Fruit fly (Drosophila melanogaster) whole organism, embryonic: ENCODE results near the gene mfas.

Source experiments
- Asciz ChIP-seq: fragments of 200-800 bp; sonication (Bioruptor generic); optimal IDR thresholded peaks from 2 replicates; lab custom pipeline; 2017; ENCODE audit warnings: missing biosample characterization, mild to moderate bottlenecking, missing genetic modification characterization, missing genetic modification reagents
- Atf3 ChIP-seq: fragments of 200-800 bp; sonication (Bioruptor generic); optimal IDR thresholded peaks from 3 replicates; lab custom pipeline; 2016; ENCODE audit warnings: missing biosample characterization, missing genetic modification characterization
- CG11085 ChIP-seq: fragments of 200-800 bp; sonication (Bioruptor generic); IDR thresholded peaks from 2 replicates; pipeline ENCODE4 v1.3.6; 2022; ENCODE audit warnings: missing biosample characterization, missing genetic modification characterization
- CG11247 ChIP-seq: fragments of 200-800 bp; sonication (Bioruptor generic); IDR thresholded peaks from 2 replicates; pipeline ENCODE4 v1.3.6; 2022; ENCODE audit warnings: missing biosample characterization, missing genetic modification characterization
- CG12769 ChIP-seq: fragments of 200-800 bp; sonication (Bioruptor generic); optimal IDR thresholded peaks from 2 replicates; lab custom pipeline; 2019; ENCODE audit warnings: missing biosample characterization, mild to moderate bottlenecking, missing genetic modification characterization, moderate library complexity
- CG13424 ChIP-seq: fragments of 200-800 bp; sonication (Bioruptor generic); optimal IDR thresholded peaks from 2 replicates; lab custom pipeline; 2019; ENCODE audit warnings: missing biosample characterization, mild to moderate bottlenecking, missing genetic modification characterization, moderate library complexity
- CG14441 ChIP-seq: fragments of 200-800 bp; sonication (Bioruptor generic); IDR thresholded peaks from 2 replicates; pipeline ENCODE4 v1.3.6; 2022; ENCODE audit warnings: missing biosample characterization, missing genetic modification characterization
- CG14965 ChIP-seq: fragments of 200-800 bp; sonication (Bioruptor generic); optimal IDR thresholded peaks from 2 replicates; lab custom pipeline; 2016; ENCODE audit warnings: missing biosample characterization, missing genetic modification characterization, borderline replicate concordance
- CG17186 ChIP-seq: fragments of 200-800 bp; sonication (Bioruptor generic); optimal IDR thresholded peaks from 3 replicates; lab custom pipeline; 2017; ENCODE audit warnings: missing biosample characterization, missing genetic modification reagents, missing genetic modification characterization
- CG31224 ChIP-seq: fragments of 200-800 bp; sonication (Bioruptor generic); IDR thresholded peaks from 2 replicates; pipeline ENCODE4 v1.3.6; 2022; ENCODE audit warnings: missing biosample characterization, missing genetic modification characterization
- CG3281 ChIP-seq: fragments of 200-800 bp; sonication (Bioruptor generic); optimal IDR thresholded peaks from 3 replicates; lab custom pipeline; 2017; ENCODE audit warnings: missing biosample characterization, mild to moderate bottlenecking, missing genetic modification characterization
- CG6175 ChIP-seq: fragments of 200-800 bp; sonication (Bioruptor generic); IDR thresholded peaks from 3 replicates; pipeline ENCODE4 v1.3.6; 2022; ENCODE audit warnings: missing biosample characterization, missing genetic modification characterization
- CrebB ChIP-seq: fragments of 200-800 bp; sonication (Bioruptor generic); optimal IDR thresholded peaks from 3 replicates; lab custom pipeline; 2018; ENCODE audit warnings: missing biosample characterization, mild to moderate bottlenecking, missing genetic modification characterization
- E2f1 ChIP-seq: fragments of 200-800 bp; sonication (Bioruptor generic); IDR thresholded peaks from 2 replicates; pipeline ENCODE4 v1.3.6; 2022; ENCODE audit warnings: missing biosample characterization, missing genetic modification characterization
- Eip74EF ChIP-seq, 2 experiments: fragments of 200-800 bp in 1 of 2; fragments of >200 bp in 1 of 2; sonication (Bioruptor generic) in 1 of 2; optimal IDR thresholded peaks; 2 replicates each; lab custom pipeline; 2017 to 2019; ENCODE audit warnings: missing biosample characterization in 2 of 2, missing genetic modification characterization in 2 of 2, mild to moderate bottlenecking in 1 of 2, moderate library complexity in 1 of 2
- Gug ChIP-seq: fragments of 200-800 bp; sonication (Bioruptor generic); IDR thresholded peaks from 4 replicates; pipeline ENCODE4 v1.3.6; 2022; ENCODE audit warnings: missing biosample characterization, missing genetic modification characterization
- Hmr ChIP-seq: fragments of 200-800 bp; sonication (Bioruptor generic); optimal IDR thresholded peaks from 3 replicates; lab custom pipeline; 2017; ENCODE audit warnings: mild to moderate bottlenecking, missing biosample characterization, missing genetic modification reagents, missing genetic modification characterization
- Med ChIP-seq: fragments of 200-800 bp; sonication (Bioruptor generic); peaks from one replicate; lab custom pipeline; 2016; ENCODE audit warnings: missing biosample characterization, missing genetic modification characterization, mild to moderate bottlenecking, inconsistent platforms, moderate library complexity
- NFAT ChIP-seq: fragments of 200-800 bp; sonication (Bioruptor generic); IDR thresholded peaks from 2 replicates; pipeline ENCODE4 v1.3.6; 2022; ENCODE audit warnings: missing biosample characterization, missing genetic modification characterization
- Oaz ChIP-seq: fragments of 200-800 bp; sonication (Bioruptor generic); IDR thresholded peaks from 2 replicates; pipeline ENCODE4 v1.3.6; 2022; ENCODE audit warnings: missing biosample characterization, missing genetic modification characterization
- al ChIP-seq: fragments of 200-800 bp; sonication (Bioruptor generic); IDR thresholded peaks from 2 replicates; pipeline ENCODE4 v1.3.6; 2022; ENCODE audit warnings: missing biosample characterization, missing genetic modification characterization
- bbx ChIP-seq: fragments of 200-800 bp; sonication (Bioruptor generic); IDR thresholded peaks from 2 replicates; pipeline ENCODE4 v1.3.6; 2022; ENCODE audit warnings: missing biosample characterization, missing genetic modification characterization; ENCODE audit not compliant: partially characterized antibody
- chinmo ChIP-seq: fragments of 200-800 bp; sonication (Bioruptor generic); IDR thresholded peaks from 4 replicates; pipeline ENCODE4 v1.3.6; 2022; ENCODE audit warnings: missing biosample characterization, missing genetic modification characterization; ENCODE audit not compliant: partially characterized antibody
- chm ChIP-seq: fragments of 200-800 bp; sonication (Bioruptor generic); IDR thresholded peaks from 2 replicates; pipeline ENCODE4 v1.3.6; 2022; ENCODE audit warnings: missing biosample characterization, missing genetic modification characterization
- ci ChIP-seq: fragments of 200-800 bp; sonication (Bioruptor generic); IDR thresholded peaks from 3 replicates; pipeline ENCODE4 v1.3.6; 2022; ENCODE audit warnings: missing biosample characterization, missing genetic modification characterization
- crol ChIP-seq: fragments of 200-800 bp; sonication (Bioruptor generic); IDR thresholded peaks from 2 replicates; pipeline ENCODE4 v1.3.6; 2022; ENCODE audit warnings: missing biosample characterization, missing genetic modification characterization
- danr ChIP-seq: fragments of 200-800 bp; sonication (Bioruptor generic); IDR thresholded peaks from 2 replicates; pipeline ENCODE4 v1.3.6; 2022; ENCODE audit warnings: missing biosample characterization, missing genetic modification characterization
- dpn ChIP-seq, 2 experiments: fragments of 200-800 bp; sonication (Bioruptor generic); optimal IDR thresholded peaks; 3 replicates each; lab custom pipeline; 2016; ENCODE audit warnings: missing biosample characterization in 2 of 2, missing genetic modification characterization in 2 of 2
- esg ChIP-seq: fragments of 200-800 bp; sonication (Bioruptor generic); conservative IDR thresholded peaks from 2 replicates; pipeline ENCODE4 v1.3.6; 2022; ENCODE audit warnings: missing biosample characterization, missing genetic modification characterization
- gce ChIP-seq: fragments of 200-800 bp; sonication (Bioruptor generic); IDR thresholded peaks from 3 replicates; pipeline ENCODE4 v1.3.6; 2022; ENCODE audit warnings: missing biosample characterization, missing genetic modification characterization
- gem ChIP-seq: fragments of 200-800 bp; sonication (Bioruptor generic); optimal IDR thresholded peaks from 2 replicates; lab custom pipeline; 2019; ENCODE audit warnings: missing biosample characterization, mild to moderate bottlenecking, missing genetic modification characterization, moderate library complexity
- hbn ChIP-seq: fragments of 200-800 bp; sonication (Bioruptor generic); IDR thresholded peaks from 2 replicates; pipeline ENCODE4 v1.3.6; 2022; ENCODE audit warnings: missing biosample characterization, missing genetic modification characterization; ENCODE audit not compliant: partially characterized antibody
- lab ChIP-seq: fragments of 200-800 bp; sonication (Bioruptor generic); optimal IDR thresholded peaks from 3 replicates; lab custom pipeline; 2017; ENCODE audit warnings: missing biosample characterization, missing genetic modification characterization, mild to moderate bottlenecking, moderate library complexity, missing genetic modification reagents
- nmo ChIP-seq: fragments of 200-800 bp; sonication (Bioruptor generic); optimal IDR thresholded peaks from 2 replicates; lab custom pipeline; 2018; ENCODE audit warnings: missing biosample characterization, mild to moderate bottlenecking, missing genetic modification characterization, moderate library complexity
- org-1 ChIP-seq: fragments of 200-800 bp; sonication (Bioruptor generic); optimal IDR thresholded peaks from 2 replicates; lab custom pipeline; 2017; ENCODE audit warnings: missing biosample characterization, missing genetic modification characterization
- pan ChIP-seq, 4 experiments: fragments of >200 bp in 3 of 4; fragments of 200-800 bp in 1 of 4; sonication (Bioruptor generic) in 1 of 4; optimal IDR thresholded peaks in 3 of 4; IDR thresholded peaks in 1 of 4; 2 replicates each; pipeline versions ENCODE4 v1.3.6 to Lab custom; 2017 to 2022; ENCODE audit warnings: missing biosample characterization in 2 of 4, missing genetic modification characterization in 2 of 4, mixed read lengths in 1 of 4
- sd ChIP-seq: fragments of 200-800 bp; sonication (Bioruptor generic); optimal IDR thresholded peaks from 3 replicates; lab custom pipeline; 2018; ENCODE audit warnings: missing biosample characterization, mild to moderate bottlenecking, missing genetic modification characterization, moderate library complexity
- sens ChIP-seq: fragments of 200-800 bp; sonication (Bioruptor generic); peaks from one replicate; lab custom pipeline; 2016; ENCODE audit warnings: missing biosample characterization, missing genetic modification characterization
- slbo ChIP-seq: fragments of 200-800 bp; sonication (Bioruptor generic); IDR thresholded peaks from 2 replicates; pipeline ENCODE4 v1.3.6; 2022; ENCODE audit warnings: missing biosample characterization, missing genetic modification characterization

The mfas gene

DNA sequence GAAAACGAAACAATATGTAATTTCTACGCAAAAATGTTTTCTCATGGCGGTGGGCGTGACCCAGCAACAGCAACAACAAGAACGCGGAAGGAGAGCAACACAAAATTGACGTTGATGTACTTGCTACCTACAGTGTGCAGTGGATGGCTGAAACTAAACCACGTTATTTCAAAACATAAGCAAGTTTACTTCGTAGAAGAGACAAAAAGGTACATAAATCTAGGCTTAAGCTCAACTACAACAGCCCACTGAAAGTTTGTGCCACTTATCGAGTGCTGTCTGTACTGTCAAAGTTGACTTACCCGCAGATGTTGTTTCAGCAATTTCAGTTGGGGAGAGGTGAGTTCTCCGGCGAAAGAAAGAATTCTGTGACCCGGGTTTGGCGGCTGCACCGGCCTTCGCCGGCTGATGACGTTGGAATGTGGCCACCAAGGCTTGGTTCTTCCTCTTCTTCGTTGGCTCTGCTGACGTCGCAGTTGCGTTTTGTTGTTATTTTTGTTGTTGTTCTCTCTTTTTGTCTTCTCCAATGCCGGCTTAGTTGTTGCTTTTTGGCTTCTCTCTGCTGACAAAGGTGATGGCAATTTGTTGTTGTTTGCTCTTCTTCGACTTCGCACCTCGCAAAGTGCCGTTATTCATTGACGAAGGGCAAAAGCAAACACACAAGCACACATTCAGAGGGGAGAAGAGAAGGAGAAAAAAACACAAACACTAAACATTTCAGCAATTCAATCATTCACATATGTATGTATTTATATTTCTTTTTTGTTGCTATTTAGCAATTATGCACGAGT is 45.8 kb downstream of the mfas start (continued):
- TF ChIP-seq CG11247 (GFP tag; lab: Robert Waterston, UW) (0 out of 2 replicates have a peak, but pooled peaks have one; percentile 18), dpn (GFP tag; optimal IDR thresholded peaks at IDR 0.05; lab: Kevin White, UChicago) (peak in 1 of 2 experiments; percentile 29), pan (optimal IDR thresholded peaks at IDR 0.05; lab: Kevin White, UChicago) (no peak), pan (GFP tag; optimal IDR thresholded peaks at IDR 0.05 in 1 of 2, IDR thresholded peaks at IDR 0.05 in 1 of 2) (peak in 1 of 2 experiments; percentile 44), sd (tag; lab: Kevin White, UChicago) (peak; percentile 74), slbo (GFP tag; lab: Robert Waterston, UW) (peak; percentile 59), gem (peak; percentile 37), nmo (GFP tag; lab: Kevin White, UChicago) (peak; percentile 4), CG3281 (GFP tag; lab: Kevin White, UChicago) (peak; percentile 38), Atf3 (no peak), chinmo (GFP tag; lab: Robert Waterston, UW) (0 out of 4 replicates have a peak, but pooled peaks have one; percentile 56), Gug (GFP tag; lab: Robert Waterston, UW) (peak; percentile 27; the same call in 1 of the 4 replicates), sens (peak; percentile 57), org-1 (GFP tag; lab: Kevin White, UChicago) (peak; percentile 26), lab (GFP tag; lab: Kevin White, UChicago) (peak; percentile 26), ci (GFP tag; lab: Robert Waterston, UW) (peak; percentile 27; the same call in 2 of the 3 replicates), Hmr (peak; percentile 26)

DNA sequence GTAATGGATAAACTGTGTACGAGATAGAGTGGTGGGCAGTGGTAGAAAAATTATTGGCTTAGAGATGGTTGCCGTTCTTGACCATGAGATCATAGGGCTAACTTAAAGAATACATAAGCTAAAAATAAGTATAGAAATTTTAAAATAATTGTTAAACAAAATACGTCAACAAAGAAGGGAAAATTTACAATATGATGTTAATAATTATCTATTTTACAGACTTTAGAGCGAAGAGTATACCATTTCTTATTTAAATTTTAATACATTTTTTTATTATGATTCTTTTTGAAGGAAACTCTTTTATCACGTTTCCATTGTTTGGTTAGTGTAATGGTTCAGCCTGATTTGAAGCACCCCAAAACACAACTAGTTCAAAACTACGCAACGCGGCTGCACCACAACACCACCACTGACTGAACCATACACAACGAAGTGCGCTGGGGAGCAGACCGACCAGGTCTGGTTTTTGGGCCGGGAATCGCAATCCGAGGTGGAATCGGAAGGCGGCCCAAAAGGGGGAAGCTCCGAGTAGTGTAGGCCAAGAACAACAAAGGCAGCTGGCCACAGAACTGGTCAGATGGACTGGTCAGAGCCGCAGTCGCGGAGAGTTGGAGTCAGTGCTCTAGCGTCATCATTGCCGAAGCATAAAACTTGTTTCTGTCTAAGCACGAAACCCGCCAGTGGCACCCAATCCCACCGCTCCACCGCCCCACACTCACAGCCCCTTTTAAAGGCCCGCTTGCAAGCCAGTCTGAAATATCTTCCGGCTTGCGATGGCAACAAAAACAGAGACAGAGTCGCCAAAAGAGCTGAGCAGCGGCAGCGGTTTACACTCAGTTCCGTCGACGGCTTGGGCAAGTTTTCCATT is 47.4 kb downstream of the mfas start:
- TF ChIP-seq al (GFP tag; lab: Robert Waterston, UW) (0 out of 2 replicates have a peak, but pooled peaks have one; percentile 6), chm (GFP tag; lab: Robert Waterston, UW) (0 out of 2 replicates have a peak, but pooled peaks have one; percentile 21), hbn (no peak), Eip74EF (GFP tag; optimal IDR thresholded peaks at IDR 0.05; lab: Kevin White, UChicago) (peak in 1 of 2 experiments; percentile 62), gce (GFP tag; lab: Robert Waterston, UW) (no peak), danr (GFP tag; lab: Robert Waterston, UW) (no peak), CG13424 (tag; lab: Kevin White, UChicago) (no peak), CG11085 (GFP tag; lab: Robert Waterston, UW) (no peak), ci (GFP tag; lab: Robert Waterston, UW) (0 out of 3 replicates have a peak, but pooled peaks have one; percentile 32), Oaz (GFP tag; lab: Robert Waterston, UW) (0 out of 2 replicates have a peak, but pooled peaks have one; percentile 7), E2f1 (GFP tag; lab: Robert Waterston, UW) (no peak), CG17186 (no peak), CrebB (tag; lab: Kevin White, UChicago) (no peak), Asciz (GFP tag; lab: Kevin White, UChicago) (no peak), CG14441 (no peak), Med (GFP tag; lab: Kevin White, UChicago) (peak; percentile 58), CG31224 (GFP tag; lab: Robert Waterston, UW) (peak; percentile 26; the same call in 1 of the 2 replicates), esg (no peak), chinmo (GFP tag; lab: Robert Waterston, UW) (peak; percentile 84), sd (tag; lab: Kevin White, UChicago) (peak; percentile 8), bbx (GFP tag; lab: Robert Waterston, UW) (0 out of 2 replicates have a peak, but pooled peaks have one; percentile 23), sens (peak; percentile 67), CG14965 (GFP tag; lab: Kevin White, UChicago) (no peak), CG6175 (GFP tag; lab: Robert Waterston, UW) (peak; percentile 65; the same call in 1 of the 3 replicates), CG12769 (peak; percentile 81), NFAT (0 out of 2 replicates have a peak, but pooled peaks have one; percentile 4), crol (GFP tag; lab: Robert Waterston, UW) (peak; percentile 55)
